Fruit fly (Drosophila melanogaster): ENCODE data around the gene CG9521.

Gene CG9521

DNA sequence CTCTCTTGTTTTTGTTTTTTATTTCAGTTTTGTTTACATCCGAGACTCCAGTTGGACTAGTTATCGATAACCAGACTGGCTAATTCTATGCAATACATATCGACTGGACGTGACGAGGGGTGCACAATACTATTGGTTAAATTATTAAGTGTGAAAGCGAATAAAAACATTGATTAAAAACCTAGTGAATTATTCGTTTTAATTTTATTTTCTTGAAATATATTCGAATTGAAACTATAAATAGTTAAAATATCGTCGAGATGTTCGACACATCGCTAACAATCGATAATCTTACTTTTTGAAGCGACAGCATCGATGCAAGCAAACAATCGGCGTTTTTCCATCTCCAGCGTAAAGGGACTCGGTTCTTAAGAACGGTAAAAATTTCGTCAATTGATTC, 14.0 kb downstream of the CG9521 start, which contains the start of the genes CG32590 and Flo2 (continued):
- TF ChIP-seq CG17328 (GFP tag; IDR thresholded peaks at IDR 0.05), result peak; percentile 70
- peak; percentile 53 for TF ChIP-seq tap (tag; optimal IDR thresholded peaks at IDR 0.05)
- peak; percentile 55; the same call in 2 of the 3 replicates for TF ChIP-seq CG17361 (GFP tag; IDR thresholded peaks at IDR 0.05)
- TF ChIP-seq dmrt99B (tag; optimal IDR thresholded peaks at IDR 0.05), result peak; percentile 54
- TF ChIP-seq CG2120 (GFP tag; optimal IDR thresholded peaks at IDR 0.05), result peak; percentile 90
- TF ChIP-seq CG4854 (GFP tag; optimal IDR thresholded peaks at IDR 0.05), result peak; percentile 71
- TF ChIP-seq CG31388 (GFP tag; optimal IDR thresholded peaks at IDR 0.05), result no peak
- TF ChIP-seq CG34376 (GFP tag; optimal IDR thresholded peaks at IDR 0.05), result peak; percentile 13
- TF ChIP-seq CG17186 (GFP tag; optimal IDR thresholded peaks at IDR 0.05), result peak; percentile 12
- TF ChIP-seq Bdp1 (GFP tag; optimal IDR thresholded peaks at IDR 0.05), result peak; percentile 65
- TF ChIP-seq Dip3 (GFP tag; optimal IDR thresholded peaks at IDR 0.05), result peak; percentile 76
- TF ChIP-seq CG9876 (GFP tag; optimal IDR thresholded peaks at IDR 0.05), result peak; percentile 34
- peak; percentile 30 for TF ChIP-seq CG7556 (GFP tag; optimal IDR thresholded peaks at IDR 0.05)
- TF ChIP-seq Hey (tag; optimal IDR thresholded peaks at IDR 0.05), result no peak
- TF ChIP-seq bigmax (GFP tag; optimal IDR thresholded peaks at IDR 0.05), result no peak
- TF ChIP-seq sna (GFP tag; IDR thresholded peaks at IDR 0.05; ENCODE audit: partially characterized antibody), result peak; percentile 99
- no peak for TF ChIP-seq odd (GFP tag; optimal IDR thresholded peaks at IDR 0.05)
- TF ChIP-seq CG2889 (GFP tag; IDR thresholded peaks at IDR 0.05), result peak; percentile 69; the same call in 2 of the 3 replicates
- TF ChIP-seq al (GFP tag; IDR thresholded peaks at IDR 0.05), result peak; percentile 81
- TF ChIP-seq lov (optimal IDR thresholded peaks at IDR 0.05), result no peak
- TF ChIP-seq lov (GFP tag; IDR thresholded peaks at IDR 0.05), result peak; percentile 47; the same call in 1 of the 3 replicates
- TF ChIP-seq emc (GFP tag; optimal IDR thresholded peaks at IDR 0.05), result peak; percentile 13
- TF ChIP-seq scrt (GFP tag; optimal IDR thresholded peaks at IDR 0.05), result no peak
- TF ChIP-seq peb (GFP tag; IDR thresholded peaks at IDR 0.05), result peak; percentile 30; the same call in 1 of the 2 replicates
- peak; percentile 57 for TF ChIP-seq fu2 (GFP tag; optimal IDR thresholded peaks at IDR 0.05)
- TF ChIP-seq CG6175 (GFP tag; IDR thresholded peaks at IDR 0.05), result peak; percentile 68; the same call in 2 of the 3 replicates
- TF ChIP-seq CG4617 (GFP tag; optimal IDR thresholded peaks at IDR 0.05; ENCODE audit: borderline replicate concordance), result peak; percentile 56
- TF ChIP-seq Sin3A (optimal IDR thresholded peaks at IDR 0.05), result peak; percentile 81
- no peak for TF ChIP-seq CG9797 (GFP tag; optimal IDR thresholded peaks at IDR 0.05)
- peak; percentile 66 for TF ChIP-seq CG12659 (GFP tag; optimal IDR thresholded peaks at IDR 0.05)
- TF ChIP-seq tio (GFP tag; optimal IDR thresholded peaks at IDR 0.05), result no peak
- TF ChIP-seq Eip74EF (GFP tag; optimal IDR thresholded peaks at IDR 0.05), result peak in 1 of 2 experiments; percentile 27
- peak; percentile 74 for TF ChIP-seq CoRest (tag; optimal IDR thresholded peaks at IDR 0.05)
- TF ChIP-seq CG17829 (tag; optimal IDR thresholded peaks at IDR 0.05), result peak; percentile 69
- peak; percentile 71 for TF ChIP-seq HLH3B (GFP tag; IDR thresholded peaks at IDR 0.05)
- TF ChIP-seq eyg (GFP tag; optimal IDR thresholded peaks at IDR 0.05), result no peak
- peak; percentile 51 for TF ChIP-seq Meics (GFP tag; optimal IDR thresholded peaks at IDR 0.05)
- peak; percentile 80 for TF ChIP-seq CG14710 (tag; optimal IDR thresholded peaks at IDR 0.05)
- peak; percentile 74 for TF ChIP-seq pum (GFP tag; optimal IDR thresholded peaks at IDR 0.05)
- TF ChIP-seq grn (GFP tag; optimal IDR thresholded peaks at IDR 0.05), result no peak
- peak; percentile 78 for TF ChIP-seq Ada2b (GFP tag; IDR thresholded peaks at IDR 0.05)
- TF ChIP-seq hb (GFP tag; IDR thresholded peaks at IDR 0.05; ENCODE audit: partially characterized antibody), result peak; percentile 98
- TF ChIP-seq CG34422 (GFP tag; IDR thresholded peaks at IDR 0.05), result peak; percentile 88
- TF ChIP-seq crol (GFP tag; IDR thresholded peaks at IDR 0.05), result no peak
- peak; percentile 63 for TF ChIP-seq Six4 (GFP tag; optimal IDR thresholded peaks at IDR 0.05)
- TF ChIP-seq pros (GFP tag; optimal IDR thresholded peaks at IDR 0.05), result no peak
- peak; percentile 44 for TF ChIP-seq CG16863 (GFP tag; optimal IDR thresholded peaks at IDR 0.05)
- TF ChIP-seq esg (GFP tag; conservative IDR thresholded peaks at IDR 0.05), result peak; percentile 80
- TF ChIP-seq unc-4 (GFP tag; IDR thresholded peaks at IDR 0.05; ENCODE audit: partially characterized antibody), result peak; percentile 98
- no peak for TF ChIP-seq Usf (GFP tag; optimal IDR thresholded peaks at IDR 0.05)
- peak; percentile 31 for TF ChIP-seq NC2β (GFP tag; optimal IDR thresholded peaks at IDR 0.05)
- no peak for TF ChIP-seq usp (GFP tag; optimal IDR thresholded peaks at IDR 0.05)

Data from whole organism, embryonic.